Worm (Caenorhabditis elegans) whole organism, young adult: Measurements from ENCODE around the gene T15H9.4.

Source experiments
- B0336.3 ChIP-seq: fragments of 200-800 bp; sonication (Bioruptor generic); IDR thresholded peaks from 2 replicates; pipeline ENCODE4 v1.3.6; 2022; ENCODE audit warnings: missing genetic modification characterization, missing compliant biosample characterization
- F10E7.11 ChIP-seq: sonication (generic microtip); optimal IDR thresholded peaks from 2 replicates; lab custom pipeline; 2017; ENCODE audit warnings: mild to moderate bottlenecking, missing genetic modification characterization, moderate library complexity, missing compliant biosample characterization
- F22D6.2 ChIP-seq: sonication (generic microtip); optimal IDR thresholded peaks from 2 replicates; lab custom pipeline; 2016; ENCODE audit warnings: mild to moderate bottlenecking, missing genetic modification characterization, missing compliant biosample characterization
- F33H1.4 ChIP-seq: fragments of 200-800 bp; sonication (Bioruptor generic); IDR thresholded peaks from 2 replicates; pipeline ENCODE4 v1.3.6; 2022; ENCODE audit warnings: missing genetic modification reagents, missing genetic modification characterization, missing compliant biosample characterization
- F57A8.1 ChIP-seq: fragments of 200-800 bp; sonication (Bioruptor generic); optimal IDR thresholded peaks from 2 replicates; lab custom pipeline; 2018; ENCODE audit warnings: mild to moderate bottlenecking, missing genetic modification characterization, moderate library complexity, missing compliant biosample characterization
- K11D2.4 ChIP-seq: fragments of 200-800 bp; sonication (Bioruptor generic); IDR thresholded peaks from 2 replicates; pipeline ENCODE4 v1.3.6; 2022; ENCODE audit warnings: missing genetic modification reagents, missing genetic modification characterization, missing compliant biosample characterization
- Y53G8AR.9 ChIP-seq: fragments of 200-800 bp; sonication (Bioruptor generic); conservative IDR thresholded peaks from 2 replicates; pipeline ENCODE4 v1.3.6; 2022; ENCODE audit warnings: missing genetic modification reagents, missing genetic modification characterization, missing compliant biosample characterization
- Y67H2A.10 ChIP-seq: fragments of 200-800 bp; sonication (Bioruptor generic); conservative IDR thresholded peaks from 2 replicates; pipeline ENCODE4 v1.3.6; 2022; ENCODE audit warnings: missing genetic modification reagents, missing genetic modification characterization, missing compliant biosample characterization
- Y79H2A.3 ChIP-seq: fragments of 200-800 bp; sonication (Bioruptor generic); conservative IDR thresholded peaks from 2 replicates; pipeline ENCODE4 v1.3.6; 2022; ENCODE audit warnings: missing genetic modification reagents, missing genetic modification characterization, missing compliant biosample characterization
- Y95B8A.8 ChIP-seq: fragments of 200-800 bp; sonication (Bioruptor generic); IDR thresholded peaks from 2 replicates; pipeline ENCODE4 v1.3.6; 2022; ENCODE audit warnings: missing genetic modification reagents, missing genetic modification characterization, missing compliant biosample characterization
- ZK185.1 ChIP-seq: sonication (generic microtip); optimal IDR thresholded peaks from 2 replicates; lab custom pipeline; 2016; ENCODE audit warnings: mild to moderate bottlenecking, missing genetic modification characterization, missing compliant biosample characterization; ENCODE audit not compliant: poor library complexity, severe bottlenecking
- akir-1 ChIP-seq: fragments of 200-800 bp; sonication (Bioruptor generic); optimal IDR thresholded peaks from 2 replicates; lab custom pipeline; 2018; ENCODE audit warnings: mild to moderate bottlenecking, missing genetic modification characterization, moderate library complexity, missing compliant biosample characterization
- aptf-3 ChIP-seq: fragments of 200-800 bp; sonication (Bioruptor generic); IDR thresholded peaks from 2 replicates; pipeline ENCODE4 v1.3.6; 2022; ENCODE audit warnings: missing genetic modification characterization, missing compliant biosample characterization
- atf-7 ChIP-seq: sonication (generic microtip); optimal IDR thresholded peaks from 2 replicates; lab custom pipeline; 2017; ENCODE audit warnings: mild to moderate bottlenecking, missing genetic modification characterization, missing compliant biosample characterization
- attf-5 ChIP-seq: fragments of 200-800 bp; sonication (Bioruptor generic); optimal IDR thresholded peaks from 2 replicates; lab custom pipeline; 2018; ENCODE audit warnings: mild to moderate bottlenecking, missing genetic modification characterization, missing compliant biosample characterization
- cebp-1 ChIP-seq, 2 experiments: fragments of 200-800 bp in 1 of 2; sonication (Bioruptor generic) in 1 of 2; sonication (generic microtip) in 1 of 2; IDR thresholded peaks in 1 of 2; optimal IDR thresholded peaks in 1 of 2; 2 replicates each; pipeline versions ENCODE4 v1.3.6 to Lab custom; 2017 to 2022; ENCODE audit warnings: missing compliant biosample characterization in 2 of 2, missing genetic modification characterization in 2 of 2, mild to moderate bottlenecking in 1 of 2, missing genetic modification reagents in 1 of 2, moderate library complexity in 1 of 2
- ceh-100 ChIP-seq: fragments of 200-800 bp; sonication (Bioruptor generic); IDR thresholded peaks from 2 replicates; pipeline ENCODE4 v1.3.6; 2022; ENCODE audit warnings: missing genetic modification reagents, missing genetic modification characterization, missing compliant biosample characterization
- ceh-27 ChIP-seq: fragments of 200-800 bp; sonication (Bioruptor generic); optimal IDR thresholded peaks from 2 replicates; lab custom pipeline; 2018; ENCODE audit warnings: mild to moderate bottlenecking, missing genetic modification characterization, moderate library complexity, missing compliant biosample characterization
- ceh-79 ChIP-seq: sonication (generic microtip); optimal IDR thresholded peaks from 2 replicates; lab custom pipeline; 2017; ENCODE audit warnings: mild to moderate bottlenecking, missing genetic modification characterization, missing compliant biosample characterization
- ceh-91 ChIP-seq: fragments of 200-800 bp; sonication (Bioruptor generic); IDR thresholded peaks from 2 replicates; pipeline ENCODE4 v1.3.6; 2022; ENCODE audit warnings: missing genetic modification reagents, missing genetic modification characterization, missing compliant biosample characterization
- dpff-1 ChIP-seq: sonication (generic microtip); optimal IDR thresholded peaks from 2 replicates; lab custom pipeline; 2017; ENCODE audit warnings: mild to moderate bottlenecking, missing genetic modification characterization, missing compliant biosample characterization
- dpl-1 ChIP-seq: fragments of 150-350 bp; optimal IDR thresholded peaks from 2 replicates; lab custom pipeline; 2014; ENCODE audit warnings: missing biosample characterization, missing genetic modification reagents, missing genetic modification characterization
- efl-1 ChIP-seq: fragments of 150-350 bp; optimal IDR thresholded peaks from 2 replicates; lab custom pipeline; 2014; ENCODE audit warnings: missing biosample characterization, missing genetic modification reagents, missing genetic modification characterization
- egl-18 ChIP-seq: fragments of 200-800 bp; sonication (Bioruptor generic); IDR thresholded peaks from 2 replicates; pipeline ENCODE4 v1.3.6; 2022; ENCODE audit warnings: missing genetic modification reagents, missing genetic modification characterization, missing compliant biosample characterization
- egl-44 ChIP-seq: fragments of 200-800 bp; sonication (Bioruptor generic); IDR thresholded peaks from 2 replicates; pipeline ENCODE4 v1.3.6; 2022; ENCODE audit warnings: missing genetic modification reagents, missing genetic modification characterization, missing compliant biosample characterization
- egrh-3 ChIP-seq: fragments of 200-800 bp; sonication (Bioruptor generic); IDR thresholded peaks from 2 replicates; pipeline ENCODE4 v1.3.6; 2022; ENCODE audit warnings: missing genetic modification reagents, missing genetic modification characterization, missing compliant biosample characterization
- ets-4 ChIP-seq: fragments of 200-800 bp; sonication (Bioruptor generic); optimal IDR thresholded peaks from 2 replicates; lab custom pipeline; 2018; ENCODE audit warnings: mild to moderate bottlenecking, missing genetic modification characterization, missing compliant biosample characterization
- hmg-1.2 ChIP-seq: fragments of 200-800 bp; sonication (Bioruptor generic); IDR thresholded peaks from 2 replicates; pipeline ENCODE4 v1.3.6; 2022; ENCODE audit warnings: missing genetic modification reagents, missing genetic modification characterization, missing compliant biosample characterization
- hsf-1 ChIP-seq: fragments of 200-800 bp; sonication (Bioruptor generic); IDR thresholded peaks from 2 replicates; pipeline ENCODE4 v1.3.6; 2022; ENCODE audit warnings: missing genetic modification reagents, missing genetic modification characterization, missing compliant biosample characterization
- let-526 ChIP-seq: fragments of 200-800 bp; sonication (Bioruptor generic); IDR thresholded peaks from 2 replicates; pipeline ENCODE4 v1.3.6; 2022; ENCODE audit warnings: missing genetic modification reagents, missing genetic modification characterization, missing compliant biosample characterization
- let-607 ChIP-seq, 2 experiments: fragments of 200-800 bp in 1 of 2; sonication (Bioruptor generic) in 1 of 2; sonication (generic microtip) in 1 of 2; optimal IDR thresholded peaks; 2 replicates each; lab custom pipeline; 2016 to 2018; ENCODE audit warnings: mild to moderate bottlenecking in 2 of 2, missing compliant biosample characterization in 2 of 2, missing genetic modification characterization in 2 of 2, moderate library complexity in 2 of 2, missing genotype in 1 of 2
- lin-40 ChIP-seq: sonication (generic microtip); optimal IDR thresholded peaks from 2 replicates; lab custom pipeline; 2016; ENCODE audit warnings: missing genetic modification characterization, mild to moderate bottlenecking, missing compliant biosample characterization, missing genotype, missing genetic modification reagents
- madf-10 ChIP-seq: sonication (generic microtip); optimal IDR thresholded peaks from 2 replicates; lab custom pipeline; 2016; ENCODE audit warnings: mild to moderate bottlenecking, missing genetic modification characterization, missing compliant biosample characterization
- madf-6 ChIP-seq: fragments of 200-800 bp; sonication (Bioruptor generic); IDR thresholded peaks from 2 replicates; pipeline ENCODE4 v1.3.6; 2022; ENCODE audit warnings: missing genetic modification reagents, missing genetic modification characterization, missing compliant biosample characterization
- mel-28 ChIP-seq: sonication (generic microtip); optimal IDR thresholded peaks from 2 replicates; lab custom pipeline; 2016; ENCODE audit warnings: borderline replicate concordance, mild to moderate bottlenecking, missing genetic modification characterization, missing compliant biosample characterization
- mes-4 ChIP-seq: sonication (generic microtip); optimal IDR thresholded peaks from 2 replicates; lab custom pipeline; 2016; ENCODE audit warnings: missing genotype, missing genetic modification characterization, missing compliant biosample characterization
- nhr-120 ChIP-seq: fragments of 200-800 bp; sonication (Bioruptor generic); IDR thresholded peaks from 2 replicates; pipeline ENCODE4 v1.3.6; 2022; ENCODE audit warnings: missing genetic modification characterization, missing compliant biosample characterization
- nhr-80 ChIP-seq: sonication (generic microtip); optimal IDR thresholded peaks from 2 replicates; lab custom pipeline; 2016; ENCODE audit warnings: missing genetic modification characterization, missing compliant biosample characterization
- nhr-90 ChIP-seq: sonication (generic microtip); optimal IDR thresholded peaks from 2 replicates; lab custom pipeline; 2016; ENCODE audit warnings: missing genotype, mild to moderate bottlenecking, missing genetic modification characterization, missing compliant biosample characterization
- pbrm-1 ChIP-seq: fragments of 200-800 bp; sonication (Bioruptor generic); IDR thresholded peaks from 2 replicates; pipeline ENCODE4 v1.3.6; 2022; ENCODE audit warnings: missing genetic modification reagents, missing genetic modification characterization, missing compliant biosample characterization
- rec-8 ChIP-seq, 2 experiments: sonication (generic microtip); optimal IDR thresholded peaks; 2 replicates each; lab custom pipeline; 2016; ENCODE audit warnings: mild to moderate bottlenecking in 2 of 2, missing genetic modification characterization in 2 of 2, missing genetic modification reagents in 2 of 2, missing genotype in 2 of 2, missing biosample characterization in 1 of 2, missing compliant biosample characterization in 1 of 2, moderate library complexity in 1 of 2
- sea-2 ChIP-seq: fragments of 200-800 bp; sonication (Bioruptor generic); IDR thresholded peaks from 2 replicates; pipeline ENCODE4 v1.3.6; 2022; ENCODE audit warnings: missing genetic modification characterization, missing compliant biosample characterization
- sptf-2 ChIP-seq: fragments of 200-800 bp; sonication (Bioruptor generic); optimal IDR thresholded peaks from 2 replicates; lab custom pipeline; 2018; ENCODE audit warnings: mild to moderate bottlenecking, missing genetic modification characterization, missing compliant biosample characterization
- tlf-1 ChIP-seq: fragments of 200-800 bp; sonication (Bioruptor generic); optimal IDR thresholded peaks from 2 replicates; lab custom pipeline; 2018; ENCODE audit warnings: mild to moderate bottlenecking, missing genetic modification characterization, missing compliant biosample characterization
- unc-62 ChIP-seq: fragments of 150-350 bp; optimal IDR thresholded peaks from 2 replicates; lab custom pipeline; 2014; ENCODE audit warnings: missing biosample characterization, missing genetic modification reagents, missing genetic modification characterization
- zfh-2 ChIP-seq: fragments of 200-800 bp; sonication (Bioruptor generic); conservative IDR thresholded peaks from 2 replicates; pipeline ENCODE4 v1.3.6; 2022; ENCODE audit warnings: missing genetic modification reagents, missing genetic modification characterization, missing compliant biosample characterization
- ztf-18 ChIP-seq: sonication (generic microtip); optimal IDR thresholded peaks from 2 replicates; lab custom pipeline; 2016; ENCODE audit warnings: missing genotype, mild to moderate bottlenecking, missing genetic modification characterization, missing compliant biosample characterization

T15H9.4 gene

ce11 chrII:9621121-9621520, 9.4 kb downstream of the T15H9.4 start (continued):
- TF ChIP-seq F22D6.2 (tag; lab: Kevin White, UChicago) (no peak), ZK185.1 (tag; lab: Kevin White, UChicago) (no peak), nhr-120 (no peak), ets-4 (GFP tag; lab: Kevin White, UChicago) (no peak), lin-40 (tag; lab: Kevin White, UChicago) (no peak), hmg-1.2 (GFP tag; lab: Robert Waterston, UW) (peak; percentile 14; the same call in 1 of the 2 replicates), ceh-91 (no peak), Y95B8A.8 (GFP tag; lab: Robert Waterston, UW) (no peak), Y53G8AR.9 (GFP tag; lab: Robert Waterston, UW) (no peak), F10E7.11 (no peak), egl-18 (GFP tag; lab: Robert Waterston, UW) (no peak), let-526 (no peak), K11D2.4 (GFP tag; lab: Robert Waterston, UW) (no peak)
- TF ChIP-seq, all 124 proteins: peak for 7

ce11 chrII:9621913-9622348, 10.3 kb downstream of the T15H9.4 start:
- no peak for TF ChIP-seq F22D6.2 (tag; lab: Kevin White, UChicago)
- TF ChIP-seq K11D2.4 (GFP tag; lab: Robert Waterston, UW) = no peak
- no peak for TF ChIP-seq mel-28 (tag; lab: Kevin White, UChicago)
- TF ChIP-seq let-526 = 0 out of 2 replicates have a peak, but pooled peaks have one; percentile 57
- TF ChIP-seq madf-6 = no peak
- TF ChIP-seq egrh-3 (GFP tag; lab: Robert Waterston, UW) = no peak
- no peak for TF ChIP-seq F33H1.4 (GFP tag; lab: Robert Waterston, UW)
- TF ChIP-seq ceh-27 = no peak
- peak; percentile 6 for TF ChIP-seq akir-1 (GFP tag; lab: Kevin White, UChicago)
- no peak for TF ChIP-seq ceh-100 (GFP tag; lab: Robert Waterston, UW)
- TF ChIP-seq atf-7 (tag; lab: Kevin White, UChicago) = peak; percentile 48
- TF ChIP-seq let-607 (tag; optimal IDR thresholded peaks at IDR 0.05; lab: Kevin White, UChicago) = peak; percentile 95 to 97
- TF ChIP-seq nhr-80 (tag; lab: Kevin White, UChicago) = peak; percentile 92
- TF ChIP-seq dpff-1 (tag; lab: Kevin White, UChicago) = no peak
- TF ChIP-seq zfh-2 (GFP tag; lab: Robert Waterston, UW) = no peak
- TF ChIP-seq sea-2 (GFP tag; lab: Robert Waterston, UW) = no peak
- TF ChIP-seq F57A8.1 (GFP tag; lab: Kevin White, UChicago) = no peak
- TF ChIP-seq sptf-2 = no peak
- no peak for TF ChIP-seq dpl-1 (GFP tag; lab: Kevin White, UChicago)
- no peak for TF ChIP-seq aptf-3 (GFP tag; lab: Robert Waterston, UW)
- no peak for TF ChIP-seq Y67H2A.10 (GFP tag; lab: Robert Waterston, UW)
- TF ChIP-seq ztf-18 (tag; lab: Kevin White, UChicago) = peak; percentile 1
- TF ChIP-seq hsf-1 (GFP tag; lab: Robert Waterston, UW) = no peak
- 0 out of 2 replicates have a peak, but pooled peaks have one; percentile 25 for TF ChIP-seq pbrm-1
- peak; percentile 69 for TF ChIP-seq cebp-1 (GFP tag; IDR thresholded peaks at IDR 0.05; lab: Robert Waterston, UW)
- TF ChIP-seq cebp-1 (tag; optimal IDR thresholded peaks at IDR 0.05; lab: Kevin White, UChicago) = peak; percentile 82
- no peak for TF ChIP-seq egl-44
- TF ChIP-seq efl-1 (GFP tag; lab: Kevin White, UChicago) = no peak
- TF ChIP-seq ceh-79 (tag; lab: Kevin White, UChicago) = no peak
- TF ChIP-seq rec-8 (tag; optimal IDR thresholded peaks at IDR 0.05; lab: Kevin White, UChicago) = no peak
- TF ChIP-seq tlf-1 (GFP tag; lab: Kevin White, UChicago) = peak; percentile 39
- TF ChIP-seq mes-4 (tag; lab: Kevin White, UChicago) = no peak
- no peak for TF ChIP-seq attf-5 (GFP tag; lab: Kevin White, UChicago)
- 0 out of 2 replicates have a peak, but pooled peaks have one; percentile 25 for TF ChIP-seq B0336.3 (GFP tag; lab: Robert Waterston, UW)
- no peak for TF ChIP-seq madf-10 (tag; lab: Kevin White, UChicago)
- TF ChIP-seq nhr-90 (tag; lab: Kevin White, UChicago) = peak; percentile 16
- no peak for TF ChIP-seq Y79H2A.3 (GFP tag; lab: Robert Waterston, UW)
- peak; percentile 96 for TF ChIP-seq unc-62 (GFP tag; lab: Kevin White, UChicago)
